Fruit fly (Drosophila melanogaster): ENCODE results near the gene CG14397.

dm6 chr2L:21052783-21053463, 38.1 kb upstream of the CG14397 start, which contains the start of gene Itgbn:
- TF ChIP-seq CG7368 (GFP tag; optimal IDR thresholded peaks at IDR 0.05) (no peak), OdsH (GFP tag; optimal IDR thresholded peaks at IDR 0.05) (no peak), CG11902 (GFP tag; optimal IDR thresholded peaks at IDR 0.05) (no peak), dsx (GFP tag; optimal IDR thresholded peaks at IDR 0.05; ENCODE audit: poor library complexity, severe bottlenecking) (no peak), Sox15 (GFP tag; optimal IDR thresholded peaks at IDR 0.05) (no peak), svp (GFP tag) (no peak), achi (GFP tag; optimal IDR thresholded peaks at IDR 0.05) (no peak), Eip75B (GFP tag; optimal IDR thresholded peaks at IDR 0.05) (no peak)
